Worm (Caenorhabditis elegans): ENCODE data around the gene irld-7.

Gene irld-7

DNA sequence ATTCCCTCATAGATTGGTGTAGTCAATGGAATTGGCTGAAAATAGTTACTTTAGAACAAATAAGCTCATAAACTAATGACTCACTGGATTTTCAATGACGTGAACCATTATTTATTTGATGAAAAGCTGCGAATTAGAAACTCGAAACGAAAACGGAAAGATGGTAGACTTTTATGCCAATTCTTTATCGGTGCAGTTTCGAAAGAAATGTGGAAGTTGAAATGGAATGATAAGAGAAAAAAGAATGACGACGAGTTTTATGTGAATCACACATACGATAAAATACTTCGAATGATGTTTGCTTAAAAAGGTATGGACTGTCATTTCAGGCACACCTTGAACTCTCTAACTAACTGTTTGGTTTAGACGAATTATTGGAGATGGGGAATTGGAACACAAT, at the start of gene irld-7, which contains the start of gene lec-11:
Gene irld-7 (plus strand): TSS at position 332 of the 400 bp plus-strand sequence.
Gene lec-11 (minus strand): TSS at position 126 of the 400 bp plus-strand sequence.
- TF ChIP-seq B0310.2 (tag; optimal IDR thresholded peaks at IDR 0.05): no peak
- TF ChIP-seq F13C5.2 (tag; optimal IDR thresholded peaks at IDR 0.05): no peak
- no peak for TF ChIP-seq flt-1 (GFP tag; IDR thresholded peaks at IDR 0.05)
- TF ChIP-seq hnd-1 (tag; optimal IDR thresholded peaks at IDR 0.05): no peak
- TF ChIP-seq hmbx-1 (tag; optimal IDR thresholded peaks at IDR 0.05): no peak
- TF ChIP-seq ets-7 (tag; optimal IDR thresholded peaks at IDR 0.05): no peak
- TF ChIP-seq tbx-37 (GFP tag; conservative IDR thresholded peaks at IDR 0.05): no peak
- no peak for TF ChIP-seq tbx-11 (GFP tag; IDR thresholded peaks at IDR 0.05)
- TF ChIP-seq aly-1 (tag; optimal IDR thresholded peaks at IDR 0.05): no peak
- no peak for TF ChIP-seq ama-1 (optimal IDR thresholded peaks at IDR 0.05)
- TF ChIP-seq pes-1 (GFP tag; IDR thresholded peaks at IDR 0.05): no peak
- TF ChIP-seq scrt-1 (GFP tag; IDR thresholded peaks at IDR 0.05): no peak
- TF ChIP-seq ceh-36 (tag; optimal IDR thresholded peaks at IDR 0.05): no peak
- TF ChIP-seq tra-4 (tag; optimal IDR thresholded peaks at IDR 0.05): no peak
- no peak for TF ChIP-seq sea-1 (GFP tag; conservative IDR thresholded peaks at IDR 0.05)
- TF ChIP-seq ceh-13 (GFP tag; optimal IDR thresholded peaks at IDR 0.05): no peak
- no peak for TF ChIP-seq hmg-4 (GFP tag; optimal IDR thresholded peaks at IDR 0.05)

DNA sequence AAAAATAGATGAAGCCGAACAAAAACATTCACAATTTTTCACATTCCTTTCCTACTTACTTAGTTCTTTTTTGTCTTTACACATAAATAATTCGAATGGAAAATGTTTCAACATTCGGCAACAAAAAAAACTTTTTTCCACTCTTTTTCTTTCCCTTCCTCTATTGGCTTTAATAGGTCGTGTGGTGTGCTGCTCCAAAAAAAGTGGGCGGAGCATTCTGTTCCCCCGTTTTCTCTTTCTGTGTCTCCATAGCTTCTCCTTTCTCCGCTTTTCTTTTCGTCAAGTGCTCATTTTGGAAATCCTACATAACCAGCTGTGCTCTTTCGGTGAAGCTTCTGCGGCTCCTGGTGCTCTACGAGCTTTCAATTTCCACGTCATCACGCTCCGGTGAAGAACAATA, 48.7 kb upstream of the irld-7 start, which contains the start of gene C01G5.25:
Gene C01G5.25 (plus strand): TSS at position 250 of the 400 bp plus-strand sequence.
- no peak for TF ChIP-seq tbx-37 (GFP tag; conservative IDR thresholded peaks at IDR 0.05)
- TF ChIP-seq aly-1 (tag; optimal IDR thresholded peaks at IDR 0.05): no peak
- TF ChIP-seq tbx-11 (GFP tag; IDR thresholded peaks at IDR 0.05): no peak
- no peak for TF ChIP-seq hnd-1 (tag; optimal IDR thresholded peaks at IDR 0.05)
- TF ChIP-seq ama-1 (optimal IDR thresholded peaks at IDR 0.05): no peak
- TF ChIP-seq hmbx-1 (tag; optimal IDR thresholded peaks at IDR 0.05): no peak
- TF ChIP-seq B0310.2 (tag; optimal IDR thresholded peaks at IDR 0.05): no peak
- no peak for TF ChIP-seq flt-1 (GFP tag; IDR thresholded peaks at IDR 0.05)
- TF ChIP-seq ceh-13 (GFP tag; optimal IDR thresholded peaks at IDR 0.05): no peak

DNA sequence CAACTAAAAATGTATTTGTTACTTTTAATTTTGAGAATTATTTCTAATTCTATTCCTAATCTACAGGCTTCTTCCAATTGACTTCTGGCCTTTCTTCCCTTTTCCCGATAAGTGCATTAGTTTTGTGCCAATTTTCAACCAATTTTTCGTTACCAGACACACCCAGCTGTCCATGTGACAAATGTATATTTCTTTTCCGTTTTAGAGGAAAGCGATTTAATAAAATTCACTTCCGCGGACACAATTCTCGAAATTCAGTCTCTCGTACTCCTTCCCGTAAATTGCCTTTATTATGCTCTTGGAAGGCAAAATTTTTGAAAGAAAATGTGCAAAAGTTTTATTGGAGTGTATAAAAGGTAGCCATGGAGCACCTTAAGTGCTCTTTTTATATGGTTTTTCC, 47.2 kb upstream of the irld-7 start:
- TF ChIP-seq hmg-4 (GFP tag; optimal IDR thresholded peaks at IDR 0.05) (no peak), ceh-36 (tag; optimal IDR thresholded peaks at IDR 0.05) (no peak), tbx-11 (GFP tag; IDR thresholded peaks at IDR 0.05) (no peak), tra-4 (tag; optimal IDR thresholded peaks at IDR 0.05) (no peak), sea-1 (GFP tag; conservative IDR thresholded peaks at IDR 0.05) (no peak), pes-1 (GFP tag; IDR thresholded peaks at IDR 0.05) (no peak), F13C5.2 (tag; optimal IDR thresholded peaks at IDR 0.05) (no peak), hnd-1 (tag; optimal IDR thresholded peaks at IDR 0.05) (no peak), ets-7 (tag; optimal IDR thresholded peaks at IDR 0.05) (no peak)

DNA sequence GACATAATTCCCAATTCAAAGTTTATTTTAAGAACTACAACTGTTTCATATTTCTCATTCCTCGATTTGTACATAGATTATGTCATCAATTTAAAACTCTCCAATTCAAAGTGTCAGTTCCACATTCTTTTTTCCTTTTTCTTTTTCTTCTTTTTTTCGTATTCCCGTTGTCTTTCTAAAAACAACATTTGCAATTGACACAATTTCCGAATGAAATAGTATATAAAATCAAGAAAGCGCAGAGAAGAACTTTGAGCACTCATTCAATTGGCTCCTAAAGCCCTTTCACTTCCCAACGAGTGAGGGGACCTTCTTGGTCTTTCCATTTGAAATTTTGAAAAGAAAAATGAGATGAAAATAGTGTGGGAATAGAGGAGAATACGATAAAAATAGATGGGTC, 42.8 kb upstream of the irld-7 start:
- TF ChIP-seq sea-1 (GFP tag; conservative IDR thresholded peaks at IDR 0.05) (no peak), F13C5.2 (tag; optimal IDR thresholded peaks at IDR 0.05) (no peak)

DNA sequence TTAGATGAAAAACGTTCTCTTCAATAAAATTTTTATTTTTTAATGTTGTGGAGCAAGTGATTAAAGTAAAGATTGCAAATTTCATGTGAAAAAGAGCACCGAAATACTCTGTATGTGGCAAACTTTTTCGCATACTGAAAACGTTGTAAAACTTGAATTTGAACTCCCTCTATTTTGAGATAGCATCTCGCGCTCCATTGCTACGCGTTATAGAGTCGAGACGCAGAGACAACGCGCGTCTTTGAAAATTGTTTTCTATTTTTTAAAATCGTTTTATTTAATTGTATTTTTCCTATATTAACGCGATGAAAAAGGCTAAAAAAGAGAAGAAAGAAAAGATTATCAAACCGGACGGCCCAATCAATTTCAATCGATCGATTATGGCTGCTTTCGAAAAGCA, 41.6 kb upstream of the irld-7 start, which contains the start of gene fan-1:
Gene fan-1 (plus strand): TSS at position 78 of the 400 bp plus-strand sequence.
- TF ChIP-seq ama-1 (optimal IDR thresholded peaks at IDR 0.05) (no peak), scrt-1 (GFP tag; IDR thresholded peaks at IDR 0.05) (no peak), ets-7 (tag; optimal IDR thresholded peaks at IDR 0.05) (no peak), sea-1 (GFP tag; conservative IDR thresholded peaks at IDR 0.05) (no peak), tbx-11 (GFP tag; IDR thresholded peaks at IDR 0.05) (no peak), flt-1 (GFP tag; IDR thresholded peaks at IDR 0.05) (no peak), hmg-4 (GFP tag; optimal IDR thresholded peaks at IDR 0.05) (no peak), F13C5.2 (tag; optimal IDR thresholded peaks at IDR 0.05) (no peak), ceh-36 (tag; optimal IDR thresholded peaks at IDR 0.05) (no peak), tbx-37 (GFP tag; conservative IDR thresholded peaks at IDR 0.05) (no peak), B0310.2 (tag; optimal IDR thresholded peaks at IDR 0.05) (no peak), ceh-13 (GFP tag; optimal IDR thresholded peaks at IDR 0.05) (no peak), tra-4 (tag; optimal IDR thresholded peaks at IDR 0.05) (no peak), hnd-1 (tag; optimal IDR thresholded peaks at IDR 0.05) (no peak), hmbx-1 (tag; optimal IDR thresholded peaks at IDR 0.05) (no peak)

DNA sequence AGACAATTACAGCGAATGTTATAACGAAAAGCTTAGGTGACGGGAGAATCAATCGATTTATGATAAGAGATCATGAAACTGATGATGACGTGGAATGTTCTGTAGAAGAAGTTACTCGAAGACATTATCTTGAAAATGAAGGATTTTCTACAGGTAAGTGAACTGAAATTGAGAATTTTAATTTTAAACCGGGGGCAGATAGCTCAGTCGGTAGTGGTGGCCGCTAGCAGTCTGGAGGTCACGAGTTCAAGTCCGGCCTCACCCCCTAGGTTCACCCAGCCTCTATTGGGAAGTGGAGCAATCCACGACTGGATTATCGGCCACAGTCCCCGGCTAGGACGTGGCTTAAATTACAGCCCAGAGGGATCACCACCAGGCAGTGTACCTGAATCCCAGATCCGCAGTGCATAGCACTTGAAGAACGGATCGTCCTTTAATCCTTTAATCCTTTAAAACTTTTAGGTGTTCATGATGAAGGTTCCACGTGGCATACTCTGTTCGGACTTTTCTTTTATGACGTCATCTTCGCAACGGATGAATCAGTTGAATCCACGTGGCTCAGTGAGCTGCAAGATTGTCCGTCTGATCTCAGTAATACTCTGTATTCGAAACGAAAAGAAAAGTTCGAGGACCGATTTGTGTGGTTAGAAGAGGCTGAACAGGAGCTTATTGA, 38.7 kb upstream of the irld-7 start:
- TF ChIP-seq ceh-36 (tag; optimal IDR thresholded peaks at IDR 0.05): peak; percentile 19

DNA sequence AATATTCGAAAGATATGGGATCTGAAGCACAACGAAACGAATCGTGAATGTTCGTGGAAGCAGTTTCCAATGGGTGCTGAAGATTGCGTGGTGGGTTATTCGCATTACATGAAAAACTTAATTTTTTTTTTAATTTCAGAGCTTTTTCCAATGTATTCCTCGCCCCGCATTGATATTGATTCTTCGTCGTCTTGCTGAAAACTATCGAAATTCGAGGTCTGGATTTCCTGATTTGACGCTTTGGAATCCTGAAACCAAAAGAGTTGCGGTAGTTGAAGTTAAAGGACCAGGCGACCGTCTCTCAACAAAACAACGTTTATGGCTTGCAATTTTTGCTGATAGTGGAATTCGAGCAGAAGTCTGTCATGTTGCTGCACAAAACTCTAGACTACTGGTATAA, 38.1 kb upstream of the irld-7 start:
- TF ChIP-seq flt-1 (GFP tag; IDR thresholded peaks at IDR 0.05) (no peak), hnd-1 (tag; optimal IDR thresholded peaks at IDR 0.05) (no peak)

DNA sequence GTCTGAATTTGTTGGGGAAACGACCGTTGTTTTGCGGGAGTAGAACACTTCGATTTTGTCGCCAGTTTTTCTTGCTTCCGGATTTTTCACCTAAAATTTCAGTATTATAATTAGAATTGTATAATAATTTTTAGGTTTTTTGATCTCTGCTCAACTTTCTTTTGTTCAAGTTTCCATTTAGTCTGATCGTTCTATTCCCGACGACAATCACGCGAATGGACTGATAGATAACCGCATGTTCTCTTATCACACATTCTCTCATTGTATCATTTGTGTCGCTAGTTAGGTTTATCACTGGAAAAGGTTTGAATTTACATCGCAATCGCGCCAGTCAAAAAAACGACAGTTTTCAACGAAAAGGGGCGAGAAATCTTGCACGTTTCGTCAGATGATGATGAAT, 35.3 kb upstream of the irld-7 start:
- TF ChIP-seq ama-1 (optimal IDR thresholded peaks at IDR 0.05) (no peak), flt-1 (GFP tag; IDR thresholded peaks at IDR 0.05) (no peak), pes-1 (GFP tag; IDR thresholded peaks at IDR 0.05) (no peak), hmbx-1 (tag; optimal IDR thresholded peaks at IDR 0.05) (no peak), aly-1 (tag; optimal IDR thresholded peaks at IDR 0.05) (no peak), hmg-4 (GFP tag; optimal IDR thresholded peaks at IDR 0.05) (no peak), ets-7 (tag; optimal IDR thresholded peaks at IDR 0.05) (no peak), hnd-1 (tag; optimal IDR thresholded peaks at IDR 0.05) (no peak), sea-1 (GFP tag; conservative IDR thresholded peaks at IDR 0.05) (no peak), tra-4 (tag; optimal IDR thresholded peaks at IDR 0.05) (no peak), B0310.2 (tag; optimal IDR thresholded peaks at IDR 0.05) (no peak)

Measured in whole organism, early embryonic.